Worm (Caenorhabditis elegans) whole organism, L1 larva: Measurements from ENCODE around the gene flor-1.
A peak's percentile ranks its signal among the peaks of the same experiment; 100 is the strongest.

Experiments
- C04F5.9 ChIP-seq: sonication (generic microtip); optimal IDR thresholded peaks from 2 replicates; lab custom pipeline; 2016; ENCODE audit warnings: missing genetic modification characterization, missing compliant biosample characterization
- C34B4.2 ChIP-seq: sonication (generic microtip); optimal IDR thresholded peaks from 2 replicates; lab custom pipeline; 2017; ENCODE audit warnings: mild to moderate bottlenecking, missing genetic modification characterization, missing compliant biosample characterization
- Y116A8C.19 ChIP-seq: sonication (generic microtip); optimal IDR thresholded peaks from 2 replicates; lab custom pipeline; 2016; ENCODE audit warnings: missing compliant biosample characterization, missing genetic modification characterization, borderline replicate concordance
- aha-1 ChIP-seq: fragments of 150-350 bp; optimal IDR thresholded peaks from 2 replicates; lab custom pipeline; 2014; ENCODE audit warnings: missing biosample characterization, missing genetic modification characterization
- alr-1 ChIP-seq: fragments of 200-800 bp; sonication (Bioruptor generic); optimal IDR thresholded peaks from 2 replicates; lab custom pipeline; 2018; ENCODE audit warnings: borderline replicate concordance, mild to moderate bottlenecking, missing genetic modification characterization, missing compliant biosample characterization
- ama-1 ChIP-seq: fragments of 150-350 bp; optimal IDR thresholded peaks from 2 replicates; lab custom pipeline; 2014
- ceh-63 ChIP-seq: fragments of 200-800 bp; sonication (Bioruptor generic); optimal IDR thresholded peaks from 2 replicates; lab custom pipeline; 2018; ENCODE audit warnings: mild to moderate bottlenecking, missing genetic modification characterization, missing compliant biosample characterization
- ceh-8 ChIP-seq: fragments of 200-800 bp; sonication (Bioruptor generic); optimal IDR thresholded peaks from 2 replicates; lab custom pipeline; 2018; ENCODE audit warnings: mild to moderate bottlenecking, missing genetic modification characterization, moderate library complexity, missing compliant biosample characterization
- ceh-90 ChIP-seq: sonication (generic microtip); optimal IDR thresholded peaks from 2 replicates; lab custom pipeline; 2016; ENCODE audit warnings: missing genetic modification characterization, missing compliant biosample characterization
- ces-1 ChIP-seq: fragments of 150-350 bp; optimal IDR thresholded peaks from 2 replicates; lab custom pipeline; 2014; ENCODE audit warnings: missing biosample characterization, missing genetic modification reagents, missing genetic modification characterization
- dsc-1 ChIP-seq: sonication (generic microtip); optimal IDR thresholded peaks from 2 replicates; lab custom pipeline; 2016; ENCODE audit warnings: mild to moderate bottlenecking, missing genetic modification characterization, missing compliant biosample characterization
- efl-3 ChIP-seq: fragments of 200-800 bp; sonication (Bioruptor generic); optimal IDR thresholded peaks from 2 replicates; lab custom pipeline; 2018; ENCODE audit warnings: mild to moderate bottlenecking, missing genetic modification characterization, missing compliant biosample characterization
- egl-27 ChIP-seq, 2 experiments: fragments of 150-350 bp in 1 of 2; sonication (generic microtip); optimal IDR thresholded peaks; 3 replicates each; lab custom pipeline; 2017 to 2018; ENCODE audit warnings: missing biosample characterization in 2 of 2, missing genetic modification characterization in 2 of 2, missing genetic modification reagents in 2 of 2
- elt-3 ChIP-seq, 6 experiments: fragments of 150-350 bp in 1 of 6; sonication (generic microtip); optimal IDR thresholded peaks; 2 replicates each; lab custom pipeline; 2017 to 2018; ENCODE audit warnings: missing biosample characterization in 6 of 6, missing genetic modification characterization in 6 of 6, inconsistent platforms in 1 of 6
- ets-5 ChIP-seq: fragments of 200-800 bp; sonication (Bioruptor generic); IDR thresholded peaks from 2 replicates; pipeline ENCODE4 v1.3.6; 2022; ENCODE audit warnings: missing genetic modification characterization, missing compliant biosample characterization
- fkh-4 ChIP-seq: sonication (generic microtip); optimal IDR thresholded peaks from 2 replicates; lab custom pipeline; 2016; ENCODE audit warnings: missing compliant biosample characterization, missing genetic modification characterization, borderline replicate concordance
- grh-1 ChIP-seq: fragments of 200-800 bp; sonication (Bioruptor generic); IDR thresholded peaks from 2 replicates; pipeline ENCODE4 v1.3.6; 2022; ENCODE audit warnings: missing genetic modification reagents, missing genetic modification characterization, missing compliant biosample characterization
- hlh-17 ChIP-seq: fragments of 200-800 bp; sonication (Bioruptor generic); optimal IDR thresholded peaks from 2 replicates; lab custom pipeline; 2018; ENCODE audit warnings: missing genetic modification characterization, mild to moderate bottlenecking, missing compliant biosample characterization, moderate library complexity, borderline replicate concordance
- hlh-4 ChIP-seq: sonication (generic microtip); optimal IDR thresholded peaks from 2 replicates; lab custom pipeline; 2016; ENCODE audit warnings: mild to moderate bottlenecking, missing genetic modification characterization, missing compliant biosample characterization
- hpl-2 ChIP-seq: fragments of 150-350 bp; optimal IDR thresholded peaks from 2 replicates; lab custom pipeline; 2014; ENCODE audit warnings: missing biosample characterization, missing genetic modification reagents, missing genetic modification characterization
- jun-1 ChIP-seq: fragments of 150-350 bp; optimal IDR thresholded peaks from 2 replicates; lab custom pipeline; 2014; ENCODE audit warnings: missing biosample characterization, missing genetic modification reagents, missing genetic modification characterization
- lin-15B ChIP-seq: fragments of 150-350 bp; sonication (generic microtip); optimal IDR thresholded peaks from 3 replicates; lab custom pipeline; 2014; ENCODE audit warnings: missing biosample characterization, missing genetic modification characterization
- lir-3 ChIP-seq: sonication (generic microtip); optimal IDR thresholded peaks from 2 replicates; lab custom pipeline; 2016; ENCODE audit warnings: mild to moderate bottlenecking, missing genetic modification characterization, moderate library complexity, missing compliant biosample characterization; ENCODE audit not compliant: poor library complexity
- lsy-2 ChIP-seq, 2 experiments: fragments of 150-350 bp; optimal IDR thresholded peaks; 2 replicates each; lab custom pipeline; 2014; ENCODE audit warnings: missing biosample characterization in 2 of 2, missing genetic modification characterization in 2 of 2
- mab-9 ChIP-seq: fragments of 200-800 bp; sonication (Bioruptor generic); IDR thresholded peaks from 2 replicates; pipeline ENCODE4 v1.3.6; 2022; ENCODE audit warnings: missing genetic modification reagents, missing genetic modification characterization, missing compliant biosample characterization
- mdl-1 ChIP-seq, 2 experiments: fragments of 150-350 bp; optimal IDR thresholded peaks; 2 replicates each; lab custom pipeline; 2014 to 2017; ENCODE audit warnings: missing biosample characterization in 2 of 2, missing genetic modification characterization in 2 of 2, inconsistent platforms in 1 of 2
- mef-2 ChIP-seq: fragments of 150-350 bp; optimal IDR thresholded peaks from 2 replicates; lab custom pipeline; 2014; ENCODE audit warnings: missing biosample characterization, missing genetic modification characterization
- mep-1 ChIP-seq: fragments of 150-350 bp; optimal IDR thresholded peaks from 2 replicates; lab custom pipeline; 2014; ENCODE audit warnings: missing biosample characterization, missing genetic modification characterization
- nhr-11 ChIP-seq: fragments of 150-350 bp; optimal IDR thresholded peaks from 2 replicates; lab custom pipeline; 2014; ENCODE audit warnings: missing biosample characterization, missing genetic modification characterization
- nhr-12 ChIP-seq: sonication (generic microtip); optimal IDR thresholded peaks from 2 replicates; lab custom pipeline; 2017; ENCODE audit warnings: missing biosample characterization, missing genetic modification characterization
- nhr-19 ChIP-seq: fragments of 200-800 bp; sonication (Bioruptor generic); conservative IDR thresholded peaks from 2 replicates; pipeline ENCODE4 v1.3.6; 2022; ENCODE audit warnings: missing genetic modification characterization, missing compliant biosample characterization
- nhr-20 ChIP-seq: sonication (generic microtip); optimal IDR thresholded peaks from 2 replicates; lab custom pipeline; 2016; ENCODE audit warnings: mild to moderate bottlenecking, missing genetic modification characterization, missing compliant biosample characterization
- nhr-71 ChIP-seq: sonication (generic microtip); optimal IDR thresholded peaks from 2 replicates; lab custom pipeline; 2016; ENCODE audit warnings: mild to moderate bottlenecking, missing genetic modification characterization, moderate library complexity, missing compliant biosample characterization
- nhr-76 ChIP-seq: sonication (generic microtip); optimal IDR thresholded peaks from 2 replicates; lab custom pipeline; 2017; ENCODE audit warnings: missing biosample characterization, missing genetic modification characterization
- nhr-84 ChIP-seq: sonication (generic microtip); optimal IDR thresholded peaks from 2 replicates; lab custom pipeline; 2017; ENCODE audit warnings: missing biosample characterization, missing genetic modification characterization
- nhr-85 ChIP-seq: sonication (generic microtip); peaks from one replicate; lab custom pipeline; 2016; ENCODE audit warnings: missing genetic modification characterization, inconsistent platforms, missing compliant biosample characterization
- nhr-90 ChIP-seq: sonication (generic microtip); optimal IDR thresholded peaks from 2 replicates; lab custom pipeline; 2016; ENCODE audit warnings: mild to moderate bottlenecking, missing genetic modification characterization, missing compliant biosample characterization; ENCODE audit not compliant: poor library complexity
- pqm-1 ChIP-seq: sonication (generic microtip); optimal IDR thresholded peaks from 3 replicates; lab custom pipeline; 2017; ENCODE audit warnings: missing biosample characterization, missing genetic modification characterization
- skn-1 ChIP-seq: fragments of 150-350 bp; optimal IDR thresholded peaks from 2 replicates; lab custom pipeline; 2014; ENCODE audit warnings: missing biosample characterization, missing genetic modification characterization
- sox-4 ChIP-seq: sonication (generic microtip); optimal IDR thresholded peaks from 2 replicates; lab custom pipeline; 2016; ENCODE audit warnings: missing genetic modification characterization, missing compliant biosample characterization
- sptf-1 ChIP-seq: fragments of 150-350 bp; optimal IDR thresholded peaks from 2 replicates; lab custom pipeline; 2014; ENCODE audit warnings: missing biosample characterization, missing genetic modification characterization
- sup-37 ChIP-seq: fragments of 200-800 bp; sonication (Bioruptor generic); optimal IDR thresholded peaks from 2 replicates; lab custom pipeline; 2018; ENCODE audit warnings: mild to moderate bottlenecking, missing genetic modification characterization, missing compliant biosample characterization
- swsn-7 ChIP-seq: sonication (generic microtip); optimal IDR thresholded peaks from 2 replicates; lab custom pipeline; 2016; ENCODE audit warnings: missing genetic modification characterization, missing compliant biosample characterization
- tbx-2 ChIP-seq: sonication (generic microtip); optimal IDR thresholded peaks from 2 replicates; lab custom pipeline; 2016; ENCODE audit warnings: missing genetic modification characterization, missing compliant biosample characterization
- tlp-1 ChIP-seq: fragments of 150-350 bp; optimal IDR thresholded peaks from 2 replicates; lab custom pipeline; 2014; ENCODE audit warnings: missing biosample characterization, missing genetic modification characterization
- unc-130 ChIP-seq: fragments of 150-350 bp; optimal IDR thresholded peaks from 2 replicates; lab custom pipeline; 2017; ENCODE audit warnings: missing biosample characterization, missing genetic modification characterization, inconsistent platforms
- unc-30 ChIP-seq: sonication (generic microtip); optimal IDR thresholded peaks from 2 replicates; lab custom pipeline; 2017; ENCODE audit warnings: missing biosample characterization, missing genetic modification characterization
- unc-62 ChIP-seq: fragments of 150-350 bp; optimal IDR thresholded peaks from 2 replicates; lab custom pipeline; 2014; ENCODE audit warnings: missing biosample characterization, missing genetic modification reagents, missing genetic modification characterization
- unc-86 ChIP-seq: sonication (generic microtip); optimal IDR thresholded peaks from 2 replicates; lab custom pipeline; 2016; ENCODE audit warnings: missing genetic modification characterization, missing compliant biosample characterization
- xbp-1 ChIP-seq: sonication (generic microtip); optimal IDR thresholded peaks from 2 replicates; lab custom pipeline; 2016; ENCODE audit warnings: missing genetic modification characterization, missing compliant biosample characterization
- zag-1 ChIP-seq: fragments of 150-350 bp; optimal IDR thresholded peaks from 2 replicates; lab custom pipeline; 2014; ENCODE audit warnings: missing biosample characterization, missing genetic modification characterization
- zip-4 ChIP-seq: fragments of 200-800 bp; sonication (Bioruptor generic); optimal IDR thresholded peaks from 2 replicates; lab custom pipeline; 2018; ENCODE audit warnings: mild to moderate bottlenecking, missing genetic modification characterization, moderate library complexity, missing compliant biosample characterization
- ztf-11 ChIP-seq, 2 experiments: sonication (generic microtip); optimal IDR thresholded peaks; 2 replicates each; lab custom pipeline; 2016 to 2017; ENCODE audit warnings: missing genetic modification characterization in 2 of 2, missing biosample characterization in 1 of 2, missing compliant biosample characterization in 1 of 2
- ztf-4 ChIP-seq: fragments of 150-350 bp; optimal IDR thresholded peaks from 2 replicates; lab custom pipeline; 2014; ENCODE audit warnings: missing biosample characterization, missing genetic modification characterization

Gene flor-1

DNA sequence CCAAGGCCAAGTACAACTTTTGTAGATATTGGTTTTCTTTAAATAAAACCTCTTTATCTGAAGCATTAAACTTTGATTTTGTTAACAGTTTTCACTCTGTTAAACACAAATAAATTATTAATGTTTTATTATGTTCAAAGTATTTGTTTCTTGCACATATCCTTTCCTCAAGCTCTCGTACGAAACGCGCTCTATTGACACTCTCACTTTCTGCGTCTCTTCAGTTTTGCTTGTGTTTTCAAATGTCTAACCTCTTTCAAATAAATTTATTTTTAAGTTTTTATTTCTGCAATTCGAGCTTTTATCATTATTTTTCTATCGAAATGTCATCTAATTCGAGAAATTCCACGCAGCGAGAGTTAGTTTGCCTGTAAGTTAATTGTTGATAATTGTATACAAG lies 24.4 kb upstream of the flor-1 start, which contains the start of gene K08F9.4 (continued):
- TF ChIP-seq mab-9 (GFP tag; lab: Robert Waterston, UW) = no peak
- TF ChIP-seq zag-1 (tag; lab: Kevin White, UChicago) = no peak
- TF ChIP-seq nhr-11 (tag; lab: Kevin White, UChicago) = no peak
- no peak for TF ChIP-seq nhr-84
- TF ChIP-seq jun-1 (tag; lab: Kevin White, UChicago) = no peak
- TF ChIP-seq nhr-90 (tag; lab: Kevin White, UChicago) = peak; percentile 75
- no peak for TF ChIP-seq sup-37
- TF ChIP-seq zip-4 (GFP tag; lab: Kevin White, UChicago) = no peak
- no peak for TF ChIP-seq sptf-1 (tag; lab: Kevin White, UChicago)
- TF ChIP-seq mdl-1 (tag; optimal IDR thresholded peaks at IDR 0.05; lab: Kevin White, UChicago) = no peak
- TF ChIP-seq nhr-85 (tag; lab: Kevin White, UChicago) = peak; percentile 89
- peak; percentile 31; the same call in 1 of the 2 replicates for TF ChIP-seq grh-1
- TF ChIP-seq sox-4 (tag; lab: Kevin White, UChicago) = no peak
- TF ChIP-seq fkh-4 (tag; lab: Kevin White, UChicago) = no peak
- no peak for TF ChIP-seq ceh-63
- no peak for TF ChIP-seq C34B4.2
- TF ChIP-seq mep-1 = peak; percentile 83
- peak; percentile 70 for TF ChIP-seq skn-1 (tag; lab: Kevin White, UChicago)
- TF ChIP-seq hlh-4 (tag; lab: Kevin White, UChicago) = no peak
- TF ChIP-seq tlp-1 (tag; lab: Kevin White, UChicago) = no peak
- TF ChIP-seq dsc-1 (tag; lab: Kevin White, UChicago) = no peak
- peak; percentile 38 for TF ChIP-seq unc-86 (tag; lab: Kevin White, UChicago)
- TF ChIP-seq nhr-76 (tag; lab: Kevin White, UChicago) = no peak
- TF ChIP-seq hlh-17 (GFP tag; lab: Kevin White, UChicago) = no peak
- peak; percentile 63 for TF ChIP-seq xbp-1
- TF ChIP-seq ets-5 (GFP tag; lab: Robert Waterston, UW) = no peak
- TF ChIP-seq pqm-1 (tag; lab: Kevin White, UChicago) = no peak
- no peak for TF ChIP-seq unc-30 (tag; lab: Kevin White, UChicago)
- TF ChIP-seq hpl-2 (GFP tag; lab: Kevin White, UChicago) = no peak
- peak; percentile 50 for TF ChIP-seq tbx-2 (tag; lab: Kevin White, UChicago)
- no peak for TF ChIP-seq egl-27 (tag; optimal IDR thresholded peaks at IDR 0.05; lab: Kevin White, UChicago)
- no peak for TF ChIP-seq ceh-90 (tag; lab: Kevin White, UChicago)
- TF ChIP-seq lir-3 (tag; lab: Kevin White, UChicago) = peak; percentile 46
- peak; percentile 84 for TF ChIP-seq lin-15B (tag; lab: Kevin White, UChicago)
- no peak for TF ChIP-seq Y116A8C.19 (tag; lab: Kevin White, UChicago)
- no peak for TF ChIP-seq ceh-8
- no peak for TF ChIP-seq C04F5.9 (tag; lab: Kevin White, UChicago)
- TF ChIP-seq ces-1 = no peak
- TF ChIP-seq nhr-71 (tag; lab: Kevin White, UChicago) = peak; percentile 80
- no peak for TF ChIP-seq ztf-4
- TF ChIP-seq aha-1 = no peak
- TF ChIP-seq mef-2 (tag; lab: Kevin White, UChicago) = no peak
- peak in 2 of 6 experiments; percentile 26 to 72 for TF ChIP-seq elt-3 (tag; optimal IDR thresholded peaks at IDR 0.05; lab: Kevin White, UChicago)
- no peak for TF ChIP-seq ama-1 (lab: Kevin White, UChicago)
- peak; percentile 51 for TF ChIP-seq swsn-7 (tag; lab: Kevin White, UChicago)
- TF ChIP-seq nhr-19 (GFP tag; lab: Robert Waterston, UW) = no peak
- no peak for TF ChIP-seq alr-1 (tag; lab: Kevin White, UChicago)
- TF ChIP-seq nhr-20 (tag; lab: Kevin White, UChicago) = peak; percentile 68
- no peak for TF ChIP-seq unc-62 (GFP tag; lab: Kevin White, UChicago)
- TF ChIP-seq efl-3 (GFP tag; lab: Kevin White, UChicago) = no peak
- peak; percentile 75 to 82 for TF ChIP-seq lsy-2 (tag; optimal IDR thresholded peaks at IDR 0.05; lab: Kevin White, UChicago)
- no peak for TF ChIP-seq ztf-11 (tag; optimal IDR thresholded peaks at IDR 0.05; lab: Kevin White, UChicago)
- TF ChIP-seq unc-130 (tag; lab: Kevin White, UChicago) = peak; percentile 70
- no peak for TF ChIP-seq nhr-12 (tag; lab: Kevin White, UChicago)
